Worm (Caenorhabditis elegans): Measurements from ENCODE around the gene itm-2.
A peak's percentile ranks its signal among the peaks of the same experiment; 100 is the strongest.

The itm-2 gene

DNA sequence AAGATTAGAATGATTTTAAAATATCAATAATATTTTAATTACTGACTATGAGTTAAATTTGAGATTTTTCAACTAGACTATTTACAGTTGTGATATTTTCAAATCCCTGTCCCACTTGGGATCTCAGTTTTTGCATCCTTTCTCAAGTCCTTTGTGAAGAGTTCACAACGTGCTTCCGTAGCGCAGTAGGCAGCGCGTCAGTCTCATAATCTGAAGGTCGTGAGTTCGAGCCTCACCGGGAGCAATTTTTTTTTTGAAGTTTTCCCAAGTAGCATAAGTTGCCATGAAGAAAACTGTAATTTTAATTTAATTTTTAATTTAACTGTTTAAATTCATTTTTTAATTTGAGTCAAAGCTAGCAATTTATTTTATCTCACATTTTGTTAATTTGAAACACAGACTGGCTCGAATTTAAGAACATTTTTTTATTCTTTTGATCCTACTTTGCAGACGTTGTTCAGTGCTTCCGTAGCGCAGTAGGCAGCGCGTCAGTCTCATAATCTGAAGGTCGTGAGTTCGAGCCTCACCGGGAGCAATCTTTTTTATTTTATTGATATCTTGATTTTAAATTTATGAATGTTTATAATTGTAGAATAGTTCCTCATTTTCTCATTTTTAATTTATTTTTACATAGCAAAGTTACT lies 40.4 kb downstream of the itm-2 start:
- TF ChIP-seq lin-38 (GFP tag; IDR thresholded peaks at IDR 0.05) (peak; percentile 59), madf-5 (GFP tag; IDR thresholded peaks at IDR 0.05) (no peak), T20F7.1 (GFP tag; optimal IDR thresholded peaks at IDR 0.05) (peak; percentile 26), egl-43 (GFP tag; IDR thresholded peaks at IDR 0.05) (peak; percentile 56; the same call in 1 of the 2 replicates), daf-8 (GFP tag; IDR thresholded peaks at IDR 0.05) (no peak; the same call in 1 of the 2 replicates), hlh-11 (tag; optimal IDR thresholded peaks at IDR 0.05) (no peak), mes-2 (tag; optimal IDR thresholded peaks at IDR 0.05; ENCODE audit: poor library complexity, severe bottlenecking) (peak; percentile 57), nhr-48 (tag; optimal IDR thresholded peaks at IDR 0.05) (no peak), daf-19 (GFP tag; conservative IDR thresholded peaks at IDR 0.05) (no peak), lim-7 (GFP tag; IDR thresholded peaks at IDR 0.05) (peak; percentile 59), F37D6.2 (tag; optimal IDR thresholded peaks at IDR 0.05) (peak; percentile 16), fkh-10 (GFP tag; optimal IDR thresholded peaks at IDR 0.05) (no peak), lsy-2 (tag; optimal IDR thresholded peaks at IDR 0.05) (peak in 1 of 2 experiments; percentile 2), arid-1 (GFP tag; conservative IDR thresholded peaks at IDR 0.05) (0 out of 2 replicates have a peak, but pooled peaks have one; percentile 14), ceh-44 (GFP tag; IDR thresholded peaks at IDR 0.05) (peak; percentile 2; the same call in 1 of the 2 replicates), vab-7 (GFP tag; IDR thresholded peaks at IDR 0.05) (0 out of 2 replicates have a peak, but pooled peaks have one; percentile 36), hmg-1.1 (GFP tag; IDR thresholded peaks at IDR 0.05) (0 out of 2 replicates have a peak, but pooled peaks have one; percentile 8), T26A8.4 (GFP tag; IDR thresholded peaks at IDR 0.05) (no peak), mep-1 (tag; optimal IDR thresholded peaks at IDR 0.05) (peak; percentile 50), mdl-1 (tag; optimal IDR thresholded peaks at IDR 0.05) (peak in 1 of 2 experiments; percentile 10), daf-16 (GFP tag; optimal IDR thresholded peaks at IDR 0.05) (peak in 1 of 2 experiments; percentile 52), daf-16 (tag; optimal IDR thresholded peaks at IDR 0.05) (peak; percentile 21), ceh-28 (tag; optimal IDR thresholded peaks at IDR 0.05) (no peak), jun-1 (tag; optimal IDR thresholded peaks at IDR 0.05) (no peak), duxl-1 (tag; optimal IDR thresholded peaks at IDR 0.05; ENCODE audit: poor library complexity) (peak; percentile 29), nhr-42 (GFP tag; IDR thresholded peaks at IDR 0.05) (0 out of 2 replicates have a peak, but pooled peaks have one; percentile 9), unc-62 (GFP tag; optimal IDR thresholded peaks at IDR 0.05 in 1 of 2) (no peak), unc-62 (tag; optimal IDR thresholded peaks at IDR 0.05) (no peak), dve-1 (tag; optimal IDR thresholded peaks at IDR 0.05; ENCODE audit: insufficient read depth) (peak; percentile 3), nhr-102 (tag; optimal IDR thresholded peaks at IDR 0.05) (peak; percentile 17), nhr-237 (tag; optimal IDR thresholded peaks at IDR 0.05) (no peak), nhr-41 (GFP tag; IDR thresholded peaks at IDR 0.05) (peak; percentile 10; the same call in 1 of the 2 replicates)

DNA sequence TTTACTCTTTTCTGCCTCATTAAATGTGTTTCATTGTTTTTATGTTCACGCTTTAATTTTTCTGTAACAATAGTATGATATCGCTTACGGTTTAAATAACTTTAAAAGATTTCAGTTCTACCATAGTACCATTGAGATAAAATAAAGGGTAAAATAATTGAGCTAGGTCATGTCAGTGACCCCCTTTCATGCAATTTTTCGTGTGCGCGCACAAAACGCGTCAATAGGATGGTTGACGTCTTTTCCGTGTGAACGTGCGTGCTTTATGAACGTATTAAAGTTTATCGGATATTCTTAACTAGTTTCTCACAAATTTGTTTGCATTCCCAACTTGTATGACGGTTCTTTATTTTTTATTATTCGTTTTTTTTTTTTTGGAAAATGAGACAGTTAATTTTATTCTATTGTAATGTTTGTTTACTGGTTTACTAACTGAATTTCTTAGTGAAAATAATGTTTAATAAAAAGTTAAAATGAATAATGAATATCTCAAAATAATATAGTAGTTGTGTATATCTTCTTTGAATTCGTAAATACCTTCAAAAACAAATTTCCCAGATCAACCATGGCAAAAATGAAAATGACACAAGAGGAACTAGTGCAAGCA lies 41.1 kb downstream of the itm-2 start, which contains the start of gene C25F6.1:
TSS of gene C25F6.1 (plus strand) at position 557 of the 607 bp plus-strand sequence.
- no peak for TF ChIP-seq F44E2.7 (GFP tag; IDR thresholded peaks at IDR 0.05)
- TF ChIP-seq daf-12 (tag; optimal IDR thresholded peaks at IDR 0.05), result no peak
- no peak for TF ChIP-seq lin-15B (tag; optimal IDR thresholded peaks at IDR 0.05)
- no peak for TF ChIP-seq hmg-1.1 (GFP tag; IDR thresholded peaks at IDR 0.05)
- peak in 1 of 2 experiments; percentile 30 for TF ChIP-seq lsy-2 (tag; optimal IDR thresholded peaks at IDR 0.05)
- TF ChIP-seq nhr-102 (tag; optimal IDR thresholded peaks at IDR 0.05), result no peak
- TF ChIP-seq ama-1 (optimal IDR thresholded peaks at IDR 0.05), result no peak
- TF ChIP-seq mes-2 (tag; optimal IDR thresholded peaks at IDR 0.05; ENCODE audit: poor library complexity, severe bottlenecking), result peak; percentile 61
- TF ChIP-seq nhr-6 (tag; optimal IDR thresholded peaks at IDR 0.05), result no peak
- TF ChIP-seq unc-62 (GFP tag; optimal IDR thresholded peaks at IDR 0.05 in 1 of 2), result peak in 1 of 2 experiments; percentile 81
- TF ChIP-seq unc-62 (tag; optimal IDR thresholded peaks at IDR 0.05), result no peak
- TF ChIP-seq dmd-6 (GFP tag; IDR thresholded peaks at IDR 0.05), result no peak
- TF ChIP-seq aha-1 (tag), result peak; percentile 57
- no peak for TF ChIP-seq daf-16 (GFP tag; optimal IDR thresholded peaks at IDR 0.05)
- TF ChIP-seq daf-16 (tag; optimal IDR thresholded peaks at IDR 0.05), result peak; percentile 14
- TF ChIP-seq mep-1 (tag; optimal IDR thresholded peaks at IDR 0.05), result peak; percentile 38

Data from whole organism, L4 larva.